Fruit fly (Drosophila melanogaster): ENCODE measurements around the gene Rrp6.

DNA sequence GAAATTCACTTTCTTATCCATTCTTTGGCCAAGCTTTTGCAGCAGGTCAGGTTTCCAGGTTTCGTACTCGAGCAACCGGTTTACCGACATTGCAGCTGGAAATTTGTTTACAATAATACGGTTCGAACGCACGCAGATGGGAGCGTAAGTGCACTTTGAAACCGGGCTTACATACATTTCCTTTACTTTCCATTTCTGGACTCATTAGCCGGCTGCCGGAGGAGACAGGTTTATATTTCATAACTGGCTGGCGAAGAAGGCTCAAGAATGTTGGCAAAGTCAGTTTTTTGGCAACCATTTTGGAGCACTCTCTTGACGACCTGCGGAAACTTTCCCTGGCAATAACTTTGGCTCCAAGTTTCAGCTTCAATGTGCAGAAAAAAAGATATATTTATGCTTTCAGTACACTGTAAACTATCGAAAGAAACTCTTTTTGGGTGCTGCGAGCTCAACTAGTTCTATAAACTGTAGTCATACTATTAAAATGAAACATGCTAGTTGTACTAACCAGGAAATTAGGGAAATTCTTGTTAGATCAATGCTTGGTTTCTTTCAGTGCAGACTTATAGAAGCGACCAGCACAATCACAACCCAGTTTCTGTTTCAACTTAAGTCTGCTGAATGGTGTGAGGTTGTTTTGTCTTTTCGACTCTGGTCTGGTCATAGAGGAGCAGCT lies 39.0 kb downstream of the Rrp6 start:
- no peak for TF ChIP-seq usp (GFP tag; optimal IDR thresholded peaks at IDR 0.05)
- TF ChIP-seq CG31441 (GFP tag; IDR thresholded peaks at IDR 0.05), result no peak
- TF ChIP-seq Dll (GFP tag; IDR thresholded peaks at IDR 0.05; ENCODE audit: partially characterized antibody), result no peak
- no peak for TF ChIP-seq ara (GFP tag; IDR thresholded peaks at IDR 0.05)
- TF ChIP-seq dan (GFP tag; IDR thresholded peaks at IDR 0.05), result no peak
- no peak for TF ChIP-seq CG2116 (GFP tag; optimal IDR thresholded peaks at IDR 0.05)
- TF ChIP-seq Oli (tag; optimal IDR thresholded peaks at IDR 0.05), result no peak
- TF ChIP-seq twi (tag; optimal IDR thresholded peaks at IDR 0.05), result no peak
- no peak for TF ChIP-seq gro (GFP tag; optimal IDR thresholded peaks at IDR 0.05)
- TF ChIP-seq aop (GFP tag; IDR thresholded peaks at IDR 0.05), result no peak
- TF ChIP-seq chn (GFP tag; optimal IDR thresholded peaks at IDR 0.05), result no peak
